Worm (Caenorhabditis elegans) whole organism, L3 larva: ENCODE results near the gene F49C12.4.

Experiments used
- elt-2 ChIP-seq: sonication (generic microtip); optimal IDR thresholded peaks from 2 replicates; lab custom pipeline; 2016; ENCODE audit warnings: missing genetic modification reagents, mild to moderate bottlenecking, missing genetic modification characterization, missing compliant biosample characterization
- nhr-11 ChIP-seq: fragments of 150-350 bp; optimal IDR thresholded peaks from 2 replicates; lab custom pipeline; 2014; ENCODE audit warnings: missing biosample characterization, missing genetic modification characterization
- nhr-237 ChIP-seq: fragments of 150-350 bp; optimal IDR thresholded peaks from 2 replicates; lab custom pipeline; 2014; ENCODE audit warnings: missing biosample characterization, missing genetic modification characterization
- ztf-11 ChIP-seq: fragments of 150-350 bp; optimal IDR thresholded peaks from 2 replicates; lab custom pipeline; 2014; ENCODE audit warnings: missing biosample characterization, missing genetic modification characterization

DNA sequence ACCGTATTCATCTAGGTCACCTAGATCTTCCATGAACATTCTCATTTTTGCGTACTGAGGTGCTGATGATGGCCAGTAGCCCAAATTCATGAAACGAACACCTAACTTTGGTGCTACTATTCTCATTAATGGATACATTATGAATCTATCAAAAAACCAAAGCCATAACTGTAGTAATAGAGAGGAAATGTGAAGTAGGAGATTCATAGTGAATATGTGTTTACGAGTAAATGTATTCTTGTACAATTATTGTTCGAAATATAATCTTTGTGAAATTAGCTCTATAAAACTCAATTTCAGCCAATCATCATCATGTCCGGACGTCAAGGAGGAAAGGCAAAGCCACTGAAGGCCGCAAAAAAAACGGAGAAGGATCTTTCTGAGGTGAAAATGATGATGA lies 15.2 kb upstream of the F49C12.4 start, which contains the start of the genes F49C12.11 and nemt-1:
- no peak for TF ChIP-seq nhr-11 (tag; lab: Kevin White, UChicago)
- no peak for TF ChIP-seq elt-2 (tag; lab: Kevin White, UChicago)
- TF ChIP-seq ztf-11 (tag; lab: Kevin White, UChicago), result no peak
- no peak for TF ChIP-seq nhr-237 (tag; lab: Kevin White, UChicago)
